Worm (Caenorhabditis elegans): ENCODE data around the gene gstk-1.

DNA sequence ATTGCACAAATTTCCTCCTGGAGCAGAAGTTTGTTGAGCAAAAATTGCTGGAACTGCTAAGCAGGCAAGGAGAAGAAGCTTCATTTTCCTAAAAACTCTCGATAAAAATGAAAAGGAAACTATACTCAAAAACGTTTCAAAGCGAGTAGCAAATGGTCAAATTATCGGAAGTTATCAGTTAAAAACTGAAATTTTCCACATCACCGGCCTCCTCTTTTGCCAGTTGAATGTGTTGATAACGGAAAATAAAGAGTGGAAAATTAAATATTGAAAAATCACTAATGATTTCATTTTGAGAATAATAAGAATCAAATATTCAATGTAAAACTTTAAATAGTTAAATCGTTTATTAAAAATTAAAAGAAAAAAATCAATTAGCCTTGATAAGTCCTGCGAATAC lies 2.4 kb downstream of the gstk-1 start, which contains the start of gene ZK1320.2:
- no peak for TF ChIP-seq pha-4 (tag; optimal IDR thresholded peaks at IDR 0.05)
- no peak for TF ChIP-seq ceh-48 (tag; optimal IDR thresholded peaks at IDR 0.05)
- TF ChIP-seq ceh-24 (tag; optimal IDR thresholded peaks at IDR 0.05) = no peak
- TF ChIP-seq ama-1 (optimal IDR thresholded peaks at IDR 0.05) = no peak
- no peak for TF ChIP-seq dve-1 (tag; optimal IDR thresholded peaks at IDR 0.05)
- TF ChIP-seq ceh-30 (tag; optimal IDR thresholded peaks at IDR 0.05) = no peak
- TF ChIP-seq Y22D7AL.16 (tag; optimal IDR thresholded peaks at IDR 0.05) = no peak
- no peak for TF ChIP-seq hlh-30 (tag; optimal IDR thresholded peaks at IDR 0.05; ENCODE audit: insufficient read depth)
- TF ChIP-seq pat-9 (tag; optimal IDR thresholded peaks at IDR 0.05) = no peak
- TF ChIP-seq F13H6.1 (tag; optimal IDR thresholded peaks at IDR 0.05) = no peak
- no peak for TF ChIP-seq elt-2 (tag; optimal IDR thresholded peaks at IDR 0.05)
- no peak for TF ChIP-seq pha-2 (tag; optimal IDR thresholded peaks at IDR 0.05)
- no peak for TF ChIP-seq nhr-11 (tag; optimal IDR thresholded peaks at IDR 0.05)
